Worm (Caenorhabditis elegans): ENCODE measurements around the gene ZK546.5.

- TF ChIP-seq nhr-12 (tag; optimal IDR thresholded peaks at IDR 0.05) (no peak), elt-3 (tag; optimal IDR thresholded peaks at IDR 0.05) (no peak), nhr-237 (tag; optimal IDR thresholded peaks at IDR 0.05) (no peak), mab-5 (tag; optimal IDR thresholded peaks at IDR 0.05) (no peak), tbx-8 (GFP tag; optimal IDR thresholded peaks at IDR 0.05) (no peak), unc-39 (tag; optimal IDR thresholded peaks at IDR 0.05) (no peak), nhr-28 (tag; optimal IDR thresholded peaks at IDR 0.05) (no peak), unc-62 (GFP tag; optimal IDR thresholded peaks at IDR 0.05) (no peak), lin-13 (tag; optimal IDR thresholded peaks at IDR 0.05) (no peak), mep-1 (tag; optimal IDR thresholded peaks at IDR 0.05) (no peak), M03D4.4 (tag; optimal IDR thresholded peaks at IDR 0.05) (no peak), lsy-2 (tag; optimal IDR thresholded peaks at IDR 0.05) (no peak), ztf-11 (tag; optimal IDR thresholded peaks at IDR 0.05) (no peak), snpc-4 (tag; optimal IDR thresholded peaks at IDR 0.05) (no peak)
Observed at ce11 chrII:4914214-4914613, 21.4 kb upstream of the ZK546.5 start, which contains the start of gene R05F9.11.

Measured in whole organism, mixed stage, embryonic.